Worm (Caenorhabditis elegans) whole organism, young adult: ENCODE results near the gene srd-54.

ENCODE experiments used
- B0019.2 ChIP-seq: fragments of 200-800 bp; sonication (Bioruptor generic); conservative IDR thresholded peaks from 2 replicates; pipeline ENCODE4 v1.3.6; 2022; ENCODE audit warnings: missing genetic modification reagents, missing genetic modification characterization, missing compliant biosample characterization
- B0035.1 ChIP-seq: sonication (generic microtip); optimal IDR thresholded peaks from 2 replicates; lab custom pipeline; 2016; ENCODE audit warnings: missing genetic modification characterization, mild to moderate bottlenecking, missing compliant biosample characterization, missing genotype, missing genetic modification reagents
- B0261.1 ChIP-seq: sonication (generic microtip); optimal IDR thresholded peaks from 2 replicates; lab custom pipeline; 2016; ENCODE audit warnings: mild to moderate bottlenecking, missing genetic modification characterization, moderate library complexity, missing compliant biosample characterization
- C06A6.2 ChIP-seq: fragments of 200-800 bp; sonication (Bioruptor generic); conservative IDR thresholded peaks from 2 replicates; pipeline ENCODE4 v1.3.6; 2022; ENCODE audit warnings: missing genetic modification characterization, missing compliant biosample characterization
- F10E7.11 ChIP-seq: sonication (generic microtip); optimal IDR thresholded peaks from 2 replicates; lab custom pipeline; 2017; ENCODE audit warnings: mild to moderate bottlenecking, missing genetic modification characterization, moderate library complexity, missing compliant biosample characterization
- F23B12.7 ChIP-seq: sonication (generic microtip); optimal IDR thresholded peaks from 2 replicates; lab custom pipeline; 2017; ENCODE audit warnings: missing genetic modification characterization, mild to moderate bottlenecking, missing compliant biosample characterization, antibody characterized with exemption, moderate library complexity; ENCODE audit not compliant: insufficient read depth
- F55B11.4 ChIP-seq: sonication (generic microtip); optimal IDR thresholded peaks from 2 replicates; lab custom pipeline; 2016; ENCODE audit warnings: missing compliant biosample characterization, missing genetic modification characterization, borderline replicate concordance; ENCODE audit not compliant: insufficient read depth
- Y56A3A.18 ChIP-seq: fragments of 200-800 bp; sonication (Bioruptor generic); IDR thresholded peaks from 2 replicates; pipeline ENCODE4 v1.3.6; 2022; ENCODE audit warnings: missing genetic modification reagents, missing genetic modification characterization, missing compliant biosample characterization
- ZK185.1 ChIP-seq: sonication (generic microtip); optimal IDR thresholded peaks from 2 replicates; lab custom pipeline; 2016; ENCODE audit warnings: mild to moderate bottlenecking, missing genetic modification characterization, missing compliant biosample characterization; ENCODE audit not compliant: poor library complexity, severe bottlenecking
- attf-3 ChIP-seq: fragments of 200-800 bp; sonication (Bioruptor generic); conservative IDR thresholded peaks from 2 replicates; pipeline ENCODE4 v1.3.6; 2022; ENCODE audit warnings: missing genetic modification reagents, missing genetic modification characterization, missing compliant biosample characterization
- bed-1 ChIP-seq: fragments of 200-800 bp; sonication (Bioruptor generic); IDR thresholded peaks from 2 replicates; pipeline ENCODE4 v1.3.6; 2022; ENCODE audit warnings: missing genetic modification reagents, missing genetic modification characterization, missing compliant biosample characterization
- bed-2 ChIP-seq: fragments of 200-800 bp; sonication (Bioruptor generic); IDR thresholded peaks from 2 replicates; pipeline ENCODE4 v1.3.6; 2022; ENCODE audit warnings: missing genetic modification reagents, missing genetic modification characterization, missing compliant biosample characterization
- ceh-100 ChIP-seq: fragments of 200-800 bp; sonication (Bioruptor generic); IDR thresholded peaks from 2 replicates; pipeline ENCODE4 v1.3.6; 2022; ENCODE audit warnings: missing genetic modification reagents, missing genetic modification characterization, missing compliant biosample characterization
- ceh-27 ChIP-seq: fragments of 200-800 bp; sonication (Bioruptor generic); optimal IDR thresholded peaks from 2 replicates; lab custom pipeline; 2018; ENCODE audit warnings: mild to moderate bottlenecking, missing genetic modification characterization, moderate library complexity, missing compliant biosample characterization
- dpl-1 ChIP-seq: fragments of 150-350 bp; optimal IDR thresholded peaks from 2 replicates; lab custom pipeline; 2014; ENCODE audit warnings: missing biosample characterization, missing genetic modification reagents, missing genetic modification characterization
- efl-1 ChIP-seq: fragments of 150-350 bp; optimal IDR thresholded peaks from 2 replicates; lab custom pipeline; 2014; ENCODE audit warnings: missing biosample characterization, missing genetic modification reagents, missing genetic modification characterization
- egl-44 ChIP-seq: fragments of 200-800 bp; sonication (Bioruptor generic); IDR thresholded peaks from 2 replicates; pipeline ENCODE4 v1.3.6; 2022; ENCODE audit warnings: missing genetic modification reagents, missing genetic modification characterization, missing compliant biosample characterization
- ekl-4 ChIP-seq: fragments of 200-800 bp; sonication (Bioruptor generic); IDR thresholded peaks from 2 replicates; pipeline ENCODE4 v1.3.6; 2022; ENCODE audit warnings: missing genetic modification reagents, missing genetic modification characterization, missing compliant biosample characterization
- ets-4 ChIP-seq: fragments of 200-800 bp; sonication (Bioruptor generic); optimal IDR thresholded peaks from 2 replicates; lab custom pipeline; 2018; ENCODE audit warnings: mild to moderate bottlenecking, missing genetic modification characterization, missing compliant biosample characterization
- gei-17 ChIP-seq: fragments of 200-800 bp; sonication (Bioruptor generic); optimal IDR thresholded peaks from 2 replicates; lab custom pipeline; 2018; ENCODE audit warnings: mild to moderate bottlenecking, missing genetic modification characterization, missing compliant biosample characterization
- him-1 ChIP-seq: sonication (generic microtip); optimal IDR thresholded peaks from 2 replicates; lab custom pipeline; 2016; ENCODE audit warnings: missing genotype, missing genetic modification reagents, missing genetic modification characterization, missing compliant biosample characterization
- hlh-12 ChIP-seq: sonication (generic microtip); optimal IDR thresholded peaks from 2 replicates; lab custom pipeline; 2016; ENCODE audit warnings: missing genetic modification characterization, missing compliant biosample characterization
- hmg-1.2 ChIP-seq: fragments of 200-800 bp; sonication (Bioruptor generic); IDR thresholded peaks from 2 replicates; pipeline ENCODE4 v1.3.6; 2022; ENCODE audit warnings: missing genetic modification reagents, missing genetic modification characterization, missing compliant biosample characterization
- hsf-1 ChIP-seq: fragments of 200-800 bp; sonication (Bioruptor generic); IDR thresholded peaks from 2 replicates; pipeline ENCODE4 v1.3.6; 2022; ENCODE audit warnings: missing genetic modification reagents, missing genetic modification characterization, missing compliant biosample characterization
- lin-40 ChIP-seq: sonication (generic microtip); optimal IDR thresholded peaks from 2 replicates; lab custom pipeline; 2016; ENCODE audit warnings: missing genetic modification characterization, mild to moderate bottlenecking, missing compliant biosample characterization, missing genotype, missing genetic modification reagents
- lin-54 ChIP-seq: fragments of 200-800 bp; sonication (Bioruptor generic); optimal IDR thresholded peaks from 2 replicates; lab custom pipeline; 2018; ENCODE audit warnings: mild to moderate bottlenecking, missing genetic modification characterization, missing compliant biosample characterization
- lsy-27 ChIP-seq: sonication (generic microtip); optimal IDR thresholded peaks from 2 replicates; lab custom pipeline; 2017; ENCODE audit warnings: missing genetic modification characterization, mild to moderate bottlenecking, missing compliant biosample characterization, antibody characterized with exemption, missing genotype, borderline replicate concordance; ENCODE audit not compliant: insufficient read depth
- mel-28 ChIP-seq: sonication (generic microtip); optimal IDR thresholded peaks from 2 replicates; lab custom pipeline; 2016; ENCODE audit warnings: borderline replicate concordance, mild to moderate bottlenecking, missing genetic modification characterization, missing compliant biosample characterization
- nfya-1 ChIP-seq: sonication (generic microtip); optimal IDR thresholded peaks from 2 replicates; lab custom pipeline; 2017; ENCODE audit warnings: antibody characterized with exemption, missing compliant biosample characterization, missing genetic modification characterization, borderline replicate concordance; ENCODE audit not compliant: insufficient read depth
- nhr-179 ChIP-seq: sonication (generic microtip); optimal IDR thresholded peaks from 2 replicates; lab custom pipeline; 2016; ENCODE audit warnings: mild to moderate bottlenecking, missing genetic modification characterization, missing compliant biosample characterization
- nhr-27 ChIP-seq: fragments of 200-800 bp; sonication (Bioruptor generic); optimal IDR thresholded peaks from 2 replicates; lab custom pipeline; 2018; ENCODE audit warnings: mild to moderate bottlenecking, missing genetic modification characterization, moderate library complexity, missing compliant biosample characterization
- rpc-1 ChIP-seq, 2 experiments: fragments of 150-350 bp in 1 of 2; sonication (generic microtip) in 1 of 2; optimal IDR thresholded peaks; 2 replicates each; lab custom pipeline; 2014 to 2018; ENCODE audit warnings: missing biosample characterization in 1 of 2, missing genetic modification characterization in 1 of 2, missing genetic modification reagents in 1 of 2, missing genotype in 1 of 2
- sdz-38 ChIP-seq: sonication (generic microtip); optimal IDR thresholded peaks from 2 replicates; lab custom pipeline; 2016; ENCODE audit warnings: missing genotype, missing genetic modification characterization, missing compliant biosample characterization
- snpc-1.1 ChIP-seq: sonication (generic microtip); optimal IDR thresholded peaks from 2 replicates; lab custom pipeline; 2017; ENCODE audit warnings: missing genetic modification characterization, mild to moderate bottlenecking, missing compliant biosample characterization, antibody characterized with exemption, moderate library complexity, missing genotype, missing genetic modification reagents; ENCODE audit not compliant: insufficient read depth
- snpc-3.4 ChIP-seq: sonication (generic microtip); optimal IDR thresholded peaks from 2 replicates; lab custom pipeline; 2017; ENCODE audit warnings: missing genetic modification characterization, mild to moderate bottlenecking, missing compliant biosample characterization, antibody characterized with exemption, moderate library complexity, missing genotype, missing genetic modification reagents
- snpc-4 ChIP-seq, 5 experiments: fragments of 150-350 bp in 1 of 5; sonication (generic microtip) in 4 of 5; optimal IDR thresholded peaks; 2 replicates each; lab custom pipeline; 2014 to 2018; ENCODE audit warnings: missing genetic modification characterization in 5 of 5, missing biosample characterization in 3 of 5, antibody characterized with exemption in 2 of 5, mild to moderate bottlenecking in 2 of 5, missing compliant biosample characterization in 2 of 5, missing genotype in 2 of 5, moderate library complexity in 2 of 5, missing genetic modification reagents in 1 of 5
- sptf-2 ChIP-seq: fragments of 200-800 bp; sonication (Bioruptor generic); optimal IDR thresholded peaks from 2 replicates; lab custom pipeline; 2018; ENCODE audit warnings: mild to moderate bottlenecking, missing genetic modification characterization, missing compliant biosample characterization
- unc-130 ChIP-seq: sonication (generic microtip); optimal IDR thresholded peaks from 2 replicates; lab custom pipeline; 2016; ENCODE audit warnings: missing genetic modification reagents, missing genetic modification characterization, missing compliant biosample characterization
- ztf-18 ChIP-seq: sonication (generic microtip); optimal IDR thresholded peaks from 2 replicates; lab custom pipeline; 2016; ENCODE audit warnings: missing genotype, mild to moderate bottlenecking, missing genetic modification characterization, missing compliant biosample characterization
- ztf-22 ChIP-seq: fragments of 200-800 bp; sonication (Bioruptor generic); optimal IDR thresholded peaks from 2 replicates; lab custom pipeline; 2018; ENCODE audit warnings: mild to moderate bottlenecking, missing genetic modification characterization, moderate library complexity, missing compliant biosample characterization
- ztf-26 ChIP-seq: sonication (generic microtip); optimal IDR thresholded peaks from 2 replicates; lab custom pipeline; 2017; ENCODE audit warnings: missing genetic modification characterization, missing compliant biosample characterization
- ztf-3 ChIP-seq: fragments of 200-800 bp; sonication (Bioruptor generic); optimal IDR thresholded peaks from 2 replicates; lab custom pipeline; 2018; ENCODE audit warnings: mild to moderate bottlenecking, missing genetic modification characterization, missing compliant biosample characterization

Gene srd-54

DNA sequence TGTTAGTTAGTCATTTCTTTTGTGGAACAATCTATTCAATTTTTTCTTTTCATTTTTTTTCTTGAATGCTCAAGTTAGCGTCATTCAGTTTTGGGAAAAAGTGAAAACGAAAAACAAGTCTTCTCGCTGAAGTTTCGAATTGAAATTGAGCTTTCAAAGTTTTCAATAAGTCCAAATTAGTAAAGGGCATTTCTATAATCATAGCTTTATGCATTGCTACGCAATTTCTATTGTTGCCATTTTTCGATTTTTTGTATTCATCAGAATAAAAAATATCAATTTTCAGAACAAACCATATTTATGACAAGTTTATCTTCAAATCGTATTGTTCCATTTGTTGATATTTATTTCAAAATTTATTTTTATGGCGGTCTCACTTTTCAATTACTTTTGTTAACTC, 24.2 kb upstream of the srd-54 start, which contains the start of gene srd-55:
Gene srd-55, plus strand, starts transcription at position 301 of the 400 bp plus-strand sequence.
- no peak for TF ChIP-seq ceh-27 (GFP tag; lab: Kevin White, UChicago)
- no peak for TF ChIP-seq ZK185.1 (tag; lab: Kevin White, UChicago)
- no peak for TF ChIP-seq sptf-2 (GFP tag; lab: Kevin White, UChicago)
- no peak for TF ChIP-seq nhr-27
- TF ChIP-seq B0035.1 (tag; lab: Kevin White, UChicago), result no peak
- no peak for TF ChIP-seq ceh-100 (GFP tag; lab: Robert Waterston, UW)
- no peak for TF ChIP-seq B0261.1 (tag; lab: Kevin White, UChicago)
- no peak for TF ChIP-seq efl-1
- no peak for TF ChIP-seq lsy-27 (tag; lab: Kevin White, UChicago)
- no peak for TF ChIP-seq nfya-1 (tag; lab: Kevin White, UChicago)
- TF ChIP-seq ztf-18, result no peak
- TF ChIP-seq sdz-38, result no peak
- no peak for TF ChIP-seq ztf-22
- no peak for TF ChIP-seq snpc-3.4
- TF ChIP-seq B0019.2 (GFP tag; lab: Robert Waterston, UW), result no peak
- no peak for TF ChIP-seq Y56A3A.18 (GFP tag; lab: Robert Waterston, UW)
- TF ChIP-seq ets-4 (GFP tag; lab: Kevin White, UChicago), result no peak
- no peak for TF ChIP-seq bed-2 (GFP tag; lab: Robert Waterston, UW)
- no peak for TF ChIP-seq attf-3 (GFP tag; lab: Robert Waterston, UW)

DNA sequence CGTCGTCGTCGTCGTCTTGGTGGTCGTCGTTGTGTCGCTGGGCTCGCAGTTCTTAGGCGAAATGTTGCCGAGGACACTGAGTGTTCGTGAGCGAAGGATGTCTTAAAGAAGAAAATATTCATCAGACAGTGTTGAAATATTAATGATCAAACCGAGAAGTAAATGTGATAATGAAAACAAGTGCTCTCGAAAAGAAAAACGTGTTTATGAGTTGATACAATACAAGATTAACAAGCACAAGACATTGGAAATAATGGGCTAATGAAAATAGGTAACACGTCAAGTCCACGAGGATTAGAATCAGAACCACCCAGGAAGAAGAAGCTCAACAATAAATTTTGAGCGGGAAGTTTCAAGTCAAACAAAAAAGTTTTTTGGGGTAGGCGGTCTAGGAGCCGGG, 20.5 kb upstream of the srd-54 start, which contains the start of gene K02A2.5:
Gene K02A2.5, minus strand, starts transcription at position 101 of the 400 bp plus-strand sequence.
- no peak for TF ChIP-seq Y56A3A.18 (GFP tag; lab: Robert Waterston, UW)
- no peak for TF ChIP-seq hmg-1.2 (GFP tag; lab: Robert Waterston, UW)
- TF ChIP-seq rpc-1 (optimal IDR thresholded peaks at IDR 0.05; lab: Kevin White, UChicago), result no peak
- TF ChIP-seq rpc-1 (tag; optimal IDR thresholded peaks at IDR 0.05; lab: Kevin White, UChicago), result no peak
- TF ChIP-seq him-1 (tag; lab: Kevin White, UChicago), result no peak
- TF ChIP-seq egl-44, result no peak
- no peak for TF ChIP-seq ekl-4 (GFP tag; lab: Robert Waterston, UW)
- no peak for TF ChIP-seq hsf-1
- no peak for TF ChIP-seq snpc-1.1 (tag; lab: Kevin White, UChicago)
- TF ChIP-seq C06A6.2 (GFP tag; lab: Robert Waterston, UW), result no peak
- no peak for TF ChIP-seq nhr-179 (tag; lab: Kevin White, UChicago)
- TF ChIP-seq sptf-2 (GFP tag; lab: Kevin White, UChicago), result no peak
- no peak for TF ChIP-seq F23B12.7 (tag; lab: Kevin White, UChicago)
- TF ChIP-seq ceh-27 (GFP tag; lab: Kevin White, UChicago), result no peak
- TF ChIP-seq F10E7.11 (tag; lab: Kevin White, UChicago), result no peak
- no peak for TF ChIP-seq lin-40 (tag; lab: Kevin White, UChicago)
- TF ChIP-seq lin-54 (GFP tag; lab: Kevin White, UChicago), result no peak
- TF ChIP-seq hlh-12 (tag; lab: Kevin White, UChicago), result no peak
- TF ChIP-seq ztf-26, result no peak
- no peak for TF ChIP-seq ztf-18

DNA sequence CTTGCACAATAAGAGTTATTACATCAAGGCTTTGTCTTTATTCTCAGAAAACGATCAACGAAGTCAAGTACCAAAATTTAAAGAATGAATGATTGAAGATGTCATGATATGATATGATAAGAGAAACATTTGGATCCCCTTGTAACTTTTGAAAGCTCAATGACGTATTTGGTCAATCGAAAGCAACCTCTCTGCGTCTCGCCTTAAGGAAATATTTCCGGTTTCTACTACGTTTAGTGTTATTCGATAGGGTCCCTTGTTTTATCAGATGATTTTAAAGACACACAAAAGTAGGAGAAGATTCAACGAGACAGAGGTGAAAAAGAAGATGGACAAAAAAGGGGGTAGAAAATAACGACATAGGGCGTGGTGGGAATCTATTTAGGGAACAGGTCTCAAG, 19.2 kb upstream of the srd-54 start:
- TF ChIP-seq F55B11.4 (no peak), mel-28 (tag; lab: Kevin White, UChicago) (no peak), bed-2 (GFP tag; lab: Robert Waterston, UW) (no peak), ztf-3 (GFP tag; lab: Kevin White, UChicago) (no peak), bed-1 (GFP tag; lab: Robert Waterston, UW) (no peak), rpc-1 (optimal IDR thresholded peaks at IDR 0.05; lab: Kevin White, UChicago) (no peak), rpc-1 (tag; optimal IDR thresholded peaks at IDR 0.05; lab: Kevin White, UChicago) (no peak), unc-130 (no peak), ceh-27 (GFP tag; lab: Kevin White, UChicago) (no peak), dpl-1 (no peak), sptf-2 (GFP tag; lab: Kevin White, UChicago) (no peak), snpc-4 (GFP tag; optimal IDR thresholded peaks at IDR 0.05; lab: Kevin White, UChicago) (no peak), snpc-4 (tag; optimal IDR thresholded peaks at IDR 0.05; lab: Kevin White, UChicago) (no peak), lsy-27 (tag; lab: Kevin White, UChicago) (no peak), gei-17 (no peak)
